ENCODE assay signal across 1 fruit fly cellular context in genomic region chr2L:277122-277671, dm6.
A peak's percentile ranks its signal among the peaks of the same experiment; 100 is the strongest.
TF ChIP-seq lines count a peak whose summit lies in the region.

Gene smo (plus strand): TSS chr2L:277582.

TF ChIP-seq in whole organism, embryonic, 481 proteins besides CTCF, POLR2A, EP300 and RAD21 (continued from another document and continues in another):
- 0 out of 3 replicates have a peak, but pooled peaks have one; percentile 35 for TF ChIP-seq CG11456 (GFP tag; IDR thresholded peaks at IDR 0.05; lab: Robert Waterston, UW)
- peak; percentile 4 for TF ChIP-seq CG13424 (tag; optimal IDR thresholded peaks at IDR 0.05; lab: Kevin White, UChicago)
- peak; percentile 27 for TF ChIP-seq CG11398 (GFP tag; optimal IDR thresholded peaks at IDR 0.05; lab: Kevin White, UChicago)
- TF ChIP-seq Side (GFP tag; optimal IDR thresholded peaks at IDR 0.05; lab: Kevin White, UChicago) = peak; percentile 73
- TF ChIP-seq pita (GFP tag; optimal IDR thresholded peaks at IDR 0.05; lab: Kevin White, UChicago) = no peak
- TF ChIP-seq hb (GFP tag; IDR thresholded peaks at IDR 0.05; lab: Robert Waterston, UW; ENCODE audit: partially characterized antibody) = peak; percentile 89
- no peak for TF ChIP-seq CG3726 (GFP tag; IDR thresholded peaks at IDR 0.05; lab: Robert Waterston, UW)
- peak; percentile 30 for TF ChIP-seq Antp (GFP tag; optimal IDR thresholded peaks at IDR 0.05; lab: Kevin White, UChicago)
- peak; percentile 23 for TF ChIP-seq zen (tag; optimal IDR thresholded peaks at IDR 0.05; lab: Kevin White, UChicago)
- TF ChIP-seq Sry-δ (GFP tag; optimal IDR thresholded peaks at IDR 0.05; lab: Kevin White, UChicago) = peak; percentile 98
- no peak for TF ChIP-seq da (GFP tag; optimal IDR thresholded peaks at IDR 0.05; lab: Kevin White, UChicago)
- TF ChIP-seq CG30020 (tag; optimal IDR thresholded peaks at IDR 0.05; lab: Kevin White, UChicago) = peak; percentile 52
- peak; percentile 13 for TF ChIP-seq caup (GFP tag; optimal IDR thresholded peaks at IDR 0.05; lab: Kevin White, UChicago; ENCODE audit: severe bottlenecking)
- peak; percentile 67 for TF ChIP-seq CG10267 (tag; optimal IDR thresholded peaks at IDR 0.05; lab: Kevin White, UChicago)
- TF ChIP-seq CG18011 (GFP tag; optimal IDR thresholded peaks at IDR 0.05; lab: Kevin White, UChicago) = peak; percentile 19
- peak; percentile 22 for TF ChIP-seq her (GFP tag; optimal IDR thresholded peaks at IDR 0.05; lab: Kevin White, UChicago)
- peak; percentile 16 for TF ChIP-seq CG8924 (tag; optimal IDR thresholded peaks at IDR 0.05; lab: Kevin White, UChicago)
- TF ChIP-seq CG7987 (GFP tag; optimal IDR thresholded peaks at IDR 0.05; lab: Kevin White, UChicago) = no peak
- TF ChIP-seq YL-1 (GFP tag; optimal IDR thresholded peaks at IDR 0.05; lab: Kevin White, UChicago) = peak; percentile 79
- peak; percentile 24 for TF ChIP-seq CG7786 (GFP tag; optimal IDR thresholded peaks at IDR 0.05; lab: Kevin White, UChicago)
- peak; percentile 91 for TF ChIP-seq amos (GFP tag; IDR thresholded peaks at IDR 0.05; lab: Robert Waterston, UW; ENCODE audit: partially characterized antibody)
- TF ChIP-seq nmo (GFP tag; optimal IDR thresholded peaks at IDR 0.05; lab: Kevin White, UChicago) = peak; percentile 73
- TF ChIP-seq ranshi (GFP tag; IDR thresholded peaks at IDR 0.05; lab: Robert Waterston, UW) = no peak
- no peak for TF ChIP-seq NC2α (GFP tag; optimal IDR thresholded peaks at IDR 0.05; lab: Kevin White, UChicago)
- TF ChIP-seq wdn (GFP tag; IDR thresholded peaks at IDR 0.05; lab: Robert Waterston, UW) = no peak
- peak; percentile 7 for TF ChIP-seq CG7928 (GFP tag; optimal IDR thresholded peaks at IDR 0.05; lab: Kevin White, UChicago)
- peak in 1 of 2 experiments; percentile 19 for TF ChIP-seq crp (GFP tag; optimal IDR thresholded peaks at IDR 0.05; lab: Kevin White, UChicago)
- TF ChIP-seq slp2 (GFP tag; optimal IDR thresholded peaks at IDR 0.05; lab: Kevin White, UChicago) = peak; percentile 56
- TF ChIP-seq CG10431 (GFP tag; optimal IDR thresholded peaks at IDR 0.05; lab: Kevin White, UChicago) = no peak
- TF ChIP-seq grau (tag; optimal IDR thresholded peaks at IDR 0.05; lab: Kevin White, UChicago) = peak; percentile 28
- peak; percentile 90 for TF ChIP-seq CG13287 (GFP tag; IDR thresholded peaks at IDR 0.05; lab: Robert Waterston, UW; ENCODE audit: partially characterized antibody)
- TF ChIP-seq CG7271 (tag; optimal IDR thresholded peaks at IDR 0.05; lab: Kevin White, UChicago) = peak; percentile 16
- peak in 1 of 2 experiments; percentile 2 for TF ChIP-seq Trl (optimal IDR thresholded peaks at IDR 0.05; lab: Kevin White, UChicago)
- TF ChIP-seq Trl (GFP tag; optimal IDR thresholded peaks at IDR 0.05; lab: Kevin White, UChicago) = peak; percentile 51
- TF ChIP-seq grn (GFP tag; optimal IDR thresholded peaks at IDR 0.05; lab: Kevin White, UChicago) = peak; percentile 34
- peak; percentile 85 for TF ChIP-seq Ets97D (GFP tag; optimal IDR thresholded peaks at IDR 0.05; lab: Kevin White, UChicago)
- peak; percentile 38 for TF ChIP-seq CG15696 (tag; optimal IDR thresholded peaks at IDR 0.05; lab: Kevin White, UChicago)
- TF ChIP-seq CG11504 (tag; optimal IDR thresholded peaks at IDR 0.05; lab: Kevin White, UChicago) = peak; percentile 99
- TF ChIP-seq Chrac-16 (GFP tag; optimal IDR thresholded peaks at IDR 0.05; lab: Kevin White, UChicago) = peak; percentile 29
- no peak for TF ChIP-seq CG18619 (GFP tag; optimal IDR thresholded peaks at IDR 0.05; lab: Kevin White, UChicago)
- TF ChIP-seq ind (GFP tag; optimal IDR thresholded peaks at IDR 0.05; lab: Kevin White, UChicago) = peak; percentile 26
- TF ChIP-seq insv (GFP tag; optimal IDR thresholded peaks at IDR 0.05; lab: Kevin White, UChicago) = peak in 1 of 2 experiments; percentile 12
- TF ChIP-seq HmgD (GFP tag; optimal IDR thresholded peaks at IDR 0.05; lab: Kevin White, UChicago) = peak; percentile 57
- no peak for TF ChIP-seq prd (optimal IDR thresholded peaks at IDR 0.05; lab: Kevin White, UChicago)
- 0 out of 3 replicates have a peak, but pooled peaks have one; percentile 23 for TF ChIP-seq prd (GFP tag; IDR thresholded peaks at IDR 0.05; lab: Robert Waterston, UW)
- TF ChIP-seq Myb (GFP tag; optimal IDR thresholded peaks at IDR 0.05; lab: Kevin White, UChicago) = peak; percentile 70
- peak; percentile 72 for TF ChIP-seq bbx (GFP tag; IDR thresholded peaks at IDR 0.05; lab: Robert Waterston, UW; ENCODE audit: partially characterized antibody)
- no peak for TF ChIP-seq CG11723 (GFP tag; optimal IDR thresholded peaks at IDR 0.05; lab: Kevin White, UChicago)
- TF ChIP-seq Atf3 (GFP tag; optimal IDR thresholded peaks at IDR 0.05; lab: Kevin White, UChicago) = peak; percentile 15
- TF ChIP-seq CG10654 (GFP tag; optimal IDR thresholded peaks at IDR 0.05; lab: Kevin White, UChicago) = peak; percentile 56
- TF ChIP-seq dpn (GFP tag; optimal IDR thresholded peaks at IDR 0.05; lab: Kevin White, UChicago) = peak; percentile 48 to 52
- peak; percentile 51 for TF ChIP-seq Mad (GFP tag; optimal IDR thresholded peaks at IDR 0.05; lab: Kevin White, UChicago)
- TF ChIP-seq chn (GFP tag; optimal IDR thresholded peaks at IDR 0.05; lab: Kevin White, UChicago) = peak; percentile 33
- peak; percentile 88 for TF ChIP-seq Scr (GFP tag; IDR thresholded peaks at IDR 0.05; lab: Robert Waterston, UW; ENCODE audit: partially characterized antibody)
- TF ChIP-seq CG4424 (GFP tag; optimal IDR thresholded peaks at IDR 0.05; lab: Kevin White, UChicago) = peak; percentile 5
- TF ChIP-seq nerfin-1 (tag; optimal IDR thresholded peaks at IDR 0.05; lab: Kevin White, UChicago) = peak; percentile 14
- no peak for TF ChIP-seq ara (GFP tag; IDR thresholded peaks at IDR 0.05; lab: Robert Waterston, UW)
- peak; percentile 69 for TF ChIP-seq CG15514 (GFP tag; optimal IDR thresholded peaks at IDR 0.05; lab: Kevin White, UChicago)
- TF ChIP-seq Camta (GFP tag; optimal IDR thresholded peaks at IDR 0.05; lab: Kevin White, UChicago) = peak; percentile 22
- TF ChIP-seq D19B (GFP tag; optimal IDR thresholded peaks at IDR 0.05; lab: Kevin White, UChicago) = no peak
- TF ChIP-seq CG10543 (GFP tag; optimal IDR thresholded peaks at IDR 0.05; lab: Kevin White, UChicago) = no peak
- TF ChIP-seq CG8089 (GFP tag; optimal IDR thresholded peaks at IDR 0.05; lab: Kevin White, UChicago) = peak; percentile 29
- no peak for TF ChIP-seq HLHmδ (GFP tag; optimal IDR thresholded peaks at IDR 0.05; lab: Kevin White, UChicago)
- TF ChIP-seq HLH54F (GFP tag; optimal IDR thresholded peaks at IDR 0.05; lab: Kevin White, UChicago) = peak; percentile 65
- peak; percentile 56 for TF ChIP-seq bcd (GFP tag; optimal IDR thresholded peaks at IDR 0.05; lab: Kevin White, UChicago)
- TF ChIP-seq CrebB (tag; optimal IDR thresholded peaks at IDR 0.05; lab: Kevin White, UChicago) = peak; percentile 11
- TF ChIP-seq CG12659 (GFP tag; optimal IDR thresholded peaks at IDR 0.05; lab: Kevin White, UChicago) = peak; percentile 88
- peak; percentile 42 for TF ChIP-seq repo (GFP tag; optimal IDR thresholded peaks at IDR 0.05; lab: Kevin White, UChicago)
- TF ChIP-seq CG10321 (GFP tag; IDR thresholded peaks at IDR 0.05; lab: Robert Waterston, UW) = no peak
- TF ChIP-seq ssp (GFP tag; IDR thresholded peaks at IDR 0.05; lab: Robert Waterston, UW) = peak; percentile 35
- TF ChIP-seq inv (GFP tag; IDR thresholded peaks at IDR 0.05; lab: Robert Waterston, UW; ENCODE audit: partially characterized antibody) = peak; percentile 81
- TF ChIP-seq CG17328 (GFP tag; IDR thresholded peaks at IDR 0.05; lab: Robert Waterston, UW) = no peak
- peak; percentile 71; the same call in 1 of the 2 replicates for TF ChIP-seq CG2129 (GFP tag; IDR thresholded peaks at IDR 0.05; lab: Robert Waterston, UW; ENCODE audit: partially characterized antibody)
- no peak for TF ChIP-seq lola (GFP tag; optimal IDR thresholded peaks at IDR 0.05; lab: Kevin White, UChicago)
- TF ChIP-seq ems (GFP tag; optimal IDR thresholded peaks at IDR 0.05; lab: Kevin White, UChicago) = peak; percentile 34
- peak; percentile 96 for TF ChIP-seq CG16863 (GFP tag; optimal IDR thresholded peaks at IDR 0.05; lab: Kevin White, UChicago)
- peak; percentile 76; the same call in 1 of the 2 replicates for TF ChIP-seq sna (GFP tag; IDR thresholded peaks at IDR 0.05; lab: Robert Waterston, UW; ENCODE audit: partially characterized antibody)
- peak; percentile 40 to 66 for TF ChIP-seq Pdp1 (GFP tag; optimal IDR thresholded peaks at IDR 0.05; lab: Kevin White, UChicago)
- TF ChIP-seq bsh (GFP tag; optimal IDR thresholded peaks at IDR 0.05; lab: Kevin White, UChicago) = peak in 1 of 2 experiments; percentile 3
- TF ChIP-seq stwl (tag; optimal IDR thresholded peaks at IDR 0.05; lab: Kevin White, UChicago) = peak; percentile 81
- peak; percentile 69 for TF ChIP-seq p53 (GFP tag; optimal IDR thresholded peaks at IDR 0.05; lab: Kevin White, UChicago)
- TF ChIP-seq CG2120 (GFP tag; optimal IDR thresholded peaks at IDR 0.05; lab: Kevin White, UChicago) = peak; percentile 62
- TF ChIP-seq aop (GFP tag; IDR thresholded peaks at IDR 0.05; lab: Robert Waterston, UW) = no peak
- TF ChIP-seq zfh2 (GFP tag; optimal IDR thresholded peaks at IDR 0.05; lab: Kevin White, UChicago) = peak; percentile 34
- no peak for TF ChIP-seq CG4282 (GFP tag; optimal IDR thresholded peaks at IDR 0.05; lab: Kevin White, UChicago)
- TF ChIP-seq shn (GFP tag; optimal IDR thresholded peaks at IDR 0.05; lab: Kevin White, UChicago) = peak; percentile 51
- peak; percentile 25 for TF ChIP-seq twi (tag; optimal IDR thresholded peaks at IDR 0.05; lab: Kevin White, UChicago)
- TF ChIP-seq vvl (GFP tag; IDR thresholded peaks at IDR 0.05; lab: Robert Waterston, UW) = peak; percentile 52; the same call in 1 of the 2 replicates
- peak; percentile 28 for TF ChIP-seq Nf-YC (tag; optimal IDR thresholded peaks at IDR 0.05; lab: Kevin White, UChicago)
- TF ChIP-seq Rfx (GFP tag; IDR thresholded peaks at IDR 0.05; lab: Robert Waterston, UW) = peak; percentile 57; the same call in 1 of the 2 replicates
- peak; percentile 75 for TF ChIP-seq CG14860 (GFP tag; IDR thresholded peaks at IDR 0.05; lab: Robert Waterston, UW; ENCODE audit: partially characterized antibody)
- TF ChIP-seq mld (GFP tag; IDR thresholded peaks at IDR 0.05; lab: Robert Waterston, UW; ENCODE audit: partially characterized antibody) = peak; percentile 61; the same call in 2 of the 3 replicates
- peak; percentile 100 for TF ChIP-seq Sin3A (optimal IDR thresholded peaks at IDR 0.05; lab: Kevin White, UChicago)
- peak; percentile 84 for TF ChIP-seq sens (GFP tag; lab: Kevin White, UChicago)
- TF ChIP-seq slou (GFP tag; optimal IDR thresholded peaks at IDR 0.05; lab: Kevin White, UChicago) = peak; percentile 44
- peak; percentile 84 for TF ChIP-seq CG1603 (tag; optimal IDR thresholded peaks at IDR 0.05; lab: Kevin White, UChicago)
- TF ChIP-seq nom (GFP tag; optimal IDR thresholded peaks at IDR 0.05; lab: Kevin White, UChicago) = peak; percentile 23
- TF ChIP-seq CG3163 (GFP tag; optimal IDR thresholded peaks at IDR 0.05; lab: Kevin White, UChicago) = peak; percentile 40
- peak; percentile 73 for TF ChIP-seq CG7963 (GFP tag; IDR thresholded peaks at IDR 0.05; lab: Robert Waterston, UW; ENCODE audit: partially characterized antibody)
- peak; percentile 81 for TF ChIP-seq ato (GFP tag; IDR thresholded peaks at IDR 0.05; lab: Robert Waterston, UW; ENCODE audit: partially characterized antibody)
- no peak for TF ChIP-seq CG6175 (GFP tag; IDR thresholded peaks at IDR 0.05; lab: Robert Waterston, UW)
- TF ChIP-seq Hr78 (GFP tag; optimal IDR thresholded peaks at IDR 0.05; lab: Kevin White, UChicago) = no peak
- TF ChIP-seq Stat92E (GFP tag; optimal IDR thresholded peaks at IDR 0.05; lab: Kevin White, UChicago) = peak in 1 of 3 experiments; percentile 14
- TF ChIP-seq Gug (GFP tag; IDR thresholded peaks at IDR 0.05; lab: Robert Waterston, UW) = peak; percentile 9; the same call in 1 of the 4 replicates
- 0 out of 2 replicates have a peak, but pooled peaks have one; percentile 24 for TF ChIP-seq sob (GFP tag; IDR thresholded peaks at IDR 0.05; lab: Robert Waterston, UW)
- TF ChIP-seq CHES-1-like (GFP tag; optimal IDR thresholded peaks at IDR 0.05; lab: Kevin White, UChicago) = peak; percentile 76
- TF ChIP-seq CG11560 (tag; IDR thresholded peaks at IDR 0.05; lab: Robert Waterston, UW) = peak; percentile 21; the same call in 1 of the 3 replicates
- TF ChIP-seq Dip3 (GFP tag; optimal IDR thresholded peaks at IDR 0.05; lab: Kevin White, UChicago) = peak; percentile 36
- TF ChIP-seq CG32767 (GFP tag; IDR thresholded peaks at IDR 0.05; lab: Robert Waterston, UW) = 0 out of 2 replicates have a peak, but pooled peaks have one; percentile 13
- no peak for TF ChIP-seq Lim3 (GFP tag; IDR thresholded peaks at IDR 0.05; lab: Robert Waterston, UW)
- peak; percentile 90 for TF ChIP-seq knrl (GFP tag; IDR thresholded peaks at IDR 0.05; lab: Robert Waterston, UW; ENCODE audit: partially characterized antibody)
- peak; percentile 43 for TF ChIP-seq Hsf (GFP tag; optimal IDR thresholded peaks at IDR 0.05; lab: Kevin White, UChicago)
- no peak for TF ChIP-seq CG14965 (GFP tag; optimal IDR thresholded peaks at IDR 0.05; lab: Kevin White, UChicago; ENCODE audit: borderline replicate concordance)
- TF ChIP-seq BtbVII (GFP tag; optimal IDR thresholded peaks at IDR 0.05; lab: Kevin White, UChicago) = no peak
- TF ChIP-seq tx (GFP tag; optimal IDR thresholded peaks at IDR 0.05; lab: Kevin White, UChicago) = no peak
- TF ChIP-seq jigr1 (GFP tag; IDR thresholded peaks at IDR 0.05; lab: Robert Waterston, UW) = no peak
- TF ChIP-seq pho (GFP tag; optimal IDR thresholded peaks at IDR 0.05; lab: Kevin White, UChicago) = no peak
- peak; percentile 42 for TF ChIP-seq pum (GFP tag; optimal IDR thresholded peaks at IDR 0.05; lab: Kevin White, UChicago)
- 0 out of 3 replicates have a peak, but pooled peaks have one; percentile 11 for TF ChIP-seq zfh1 (GFP tag; IDR thresholded peaks at IDR 0.05; lab: Robert Waterston, UW)
- TF ChIP-seq Bteb2 (GFP tag; optimal IDR thresholded peaks at IDR 0.05; lab: Kevin White, UChicago) = peak; percentile 55
- TF ChIP-seq CG12391 (tag; optimal IDR thresholded peaks at IDR 0.05; lab: Kevin White, UChicago) = peak; percentile 57
- peak; percentile 48 for TF ChIP-seq CG10147 (GFP tag; optimal IDR thresholded peaks at IDR 0.05; lab: Kevin White, UChicago)
- peak; percentile 51 for TF ChIP-seq CG4617 (GFP tag; optimal IDR thresholded peaks at IDR 0.05; lab: Kevin White, UChicago; ENCODE audit: borderline replicate concordance)
- TF ChIP-seq CG16779 (GFP tag; IDR thresholded peaks at IDR 0.05; lab: Robert Waterston, UW) = no peak
- TF ChIP-seq dmrt11E (tag; optimal IDR thresholded peaks at IDR 0.05; lab: Kevin White, UChicago) = peak; percentile 34
- TF ChIP-seq CG30403 (GFP tag; optimal IDR thresholded peaks at IDR 0.05; lab: Kevin White, UChicago) = peak; percentile 44
